Fruit fly (Drosophila melanogaster) whole organism, wandering third instar larva: Measurements from ENCODE around the gene CG45101.

Experiments
- CG32264 ChIP-seq: fragments of 200-800 bp; sonication (Bioruptor generic); optimal IDR thresholded peaks from 2 replicates; lab custom pipeline; 2016; ENCODE audit warnings: missing biosample characterization, missing genetic modification characterization
- CG9705 ChIP-seq: fragments of 200-800 bp; sonication (Bioruptor generic); optimal IDR thresholded peaks from 2 replicates; lab custom pipeline; 2018; ENCODE audit warnings: missing biosample characterization, mild to moderate bottlenecking, missing genetic modification characterization
- CrebA ChIP-seq: fragments of 200-800 bp; sonication (Bioruptor generic); optimal IDR thresholded peaks from 2 replicates; lab custom pipeline; 2016; ENCODE audit warnings: missing biosample characterization, mild to moderate bottlenecking, missing genetic modification characterization, borderline replicate concordance
- Dfd ChIP-seq: fragments of >200 bp; optimal IDR thresholded peaks from 2 replicates; lab custom pipeline; 2017; ENCODE audit warnings: missing biosample characterization, missing genetic modification characterization
- GATAd ChIP-seq: sonication (Bioruptor generic); optimal IDR thresholded peaks from 2 replicates; lab custom pipeline; 2016; ENCODE audit warnings: missing biosample characterization, missing genetic modification characterization
- HLH106 ChIP-seq: fragments of 200-800 bp; optimal IDR thresholded peaks from 3 replicates; lab custom pipeline; 2019; ENCODE audit warnings: missing biosample characterization, mild to moderate bottlenecking, missing genetic modification characterization, moderate library complexity
- Hnf4 ChIP-seq: fragments of 200-800 bp; sonication (Bioruptor generic); optimal IDR thresholded peaks from 2 replicates; lab custom pipeline; 2016; ENCODE audit warnings: missing biosample characterization, mild to moderate bottlenecking, missing genetic modification characterization
- Hr78 ChIP-seq: fragments of >200 bp; optimal IDR thresholded peaks from 2 replicates; lab custom pipeline; 2017; ENCODE audit warnings: missing biosample characterization, missing genetic modification characterization
- Hr83 ChIP-seq: fragments of 200-300 bp; sonication (Bioruptor generic); optimal IDR thresholded peaks from 2 replicates; lab custom pipeline; 2016; ENCODE audit warnings: missing biosample characterization, mild to moderate bottlenecking, missing genetic modification characterization, moderate library complexity; ENCODE audit not compliant: poor library complexity, severe bottlenecking
- Jra ChIP-seq: sonication (Bioruptor generic); optimal IDR thresholded peaks from 2 replicates; lab custom pipeline; 2016; ENCODE audit warnings: missing biosample characterization, missing genetic modification characterization
- Mio ChIP-seq: sonication (Bioruptor generic); optimal IDR thresholded peaks from 2 replicates; lab custom pipeline; 2016; ENCODE audit warnings: missing biosample characterization, missing genetic modification characterization
- Myc ChIP-seq: fragments of >200 bp; optimal IDR thresholded peaks from 2 replicates; lab custom pipeline; 2017
- N ChIP-seq: fragments of >200 bp; optimal IDR thresholded peaks from 2 replicates; lab custom pipeline; 2018; ENCODE audit warnings: missing biosample characterization, missing external identifiers, missing genetic modification characterization
- OdsH ChIP-seq: fragments of 200-800 bp; sonication (Bioruptor generic); optimal IDR thresholded peaks from 2 replicates; lab custom pipeline; 2016; ENCODE audit warnings: missing biosample characterization, mild to moderate bottlenecking, missing genetic modification characterization
- Sp1 ChIP-seq: fragments of 200-800 bp; sonication (Bioruptor generic); optimal IDR thresholded peaks from 3 replicates; lab custom pipeline; 2019; ENCODE audit warnings: missing biosample characterization, mild to moderate bottlenecking, missing genetic modification characterization, moderate library complexity
- Vsx2 ChIP-seq: fragments of 200-300, 225-300 bp; sonication (Bioruptor generic); optimal IDR thresholded peaks from 2 replicates; lab custom pipeline; 2018; ENCODE audit warnings: missing biosample characterization, missing genetic modification characterization; ENCODE audit not compliant: partially characterized antibody
- br ChIP-seq: fragments of 200-800 bp; sonication (Bioruptor generic); optimal IDR thresholded peaks from 2 replicates; lab custom pipeline; 2016; ENCODE audit warnings: missing biosample characterization, missing genetic modification characterization
- brk ChIP-seq: fragments of 200-800 bp; sonication (Bioruptor generic); optimal IDR thresholded peaks from 2 replicates; lab custom pipeline; 2016; ENCODE audit warnings: missing biosample characterization, mild to moderate bottlenecking, missing genetic modification characterization
- dl ChIP-seq, 2 experiments: fragments of 175-275, 200-275 bp in 1 of 2; fragments of 200-275 bp in 1 of 2; sonication (Bioruptor generic); optimal IDR thresholded peaks; lab custom pipeline; 2018; ENCODE audit warnings: mild to moderate bottlenecking in 2 of 2, missing biosample characterization in 2 of 2, missing genetic modification characterization in 2 of 2, moderate library complexity in 2 of 2; ENCODE audit not compliant: partially characterized antibody in 2 of 2, insufficient read depth in 1 of 2
- dmrt93B ChIP-seq: fragments of 200-800 bp; sonication (Bioruptor generic); optimal IDR thresholded peaks from 2 replicates; lab custom pipeline; 2018; ENCODE audit warnings: missing biosample characterization, mild to moderate bottlenecking, missing genetic modification characterization
- dsf ChIP-seq: sonication (Bioruptor generic); optimal IDR thresholded peaks from 2 replicates; lab custom pipeline; 2016; ENCODE audit warnings: missing biosample characterization, missing genetic modification characterization, borderline replicate concordance
- ey ChIP-seq: fragments of 200-800 bp; sonication (Bioruptor generic); optimal IDR thresholded peaks from 2 replicates; lab custom pipeline; 2016; ENCODE audit warnings: missing biosample characterization, missing genetic modification characterization
- foxo ChIP-seq, 2 experiments: fragments of 200-800 bp; sonication (Bioruptor generic); optimal IDR thresholded peaks; 2 replicates in 1 of 2; 3 replicates in 1 of 2; lab custom pipeline; 2016 to 2017; ENCODE audit warnings: missing biosample characterization in 2 of 2, missing genetic modification characterization in 2 of 2
- fru ChIP-seq: fragments of 200-800 bp; sonication (Bioruptor generic); optimal IDR thresholded peaks from 3 replicates; lab custom pipeline; 2016; ENCODE audit warnings: missing biosample characterization, mild to moderate bottlenecking, missing genetic modification characterization
- h ChIP-seq: fragments of 200-800 bp; sonication (Bioruptor generic); optimal IDR thresholded peaks from 3 replicates; lab custom pipeline; 2016; ENCODE audit warnings: missing biosample characterization, mild to moderate bottlenecking, missing genetic modification characterization
- jim ChIP-seq: fragments of 175-275, 200-325 bp; sonication (Bioruptor generic); optimal IDR thresholded peaks from 2 replicates; lab custom pipeline; 2016; ENCODE audit warnings: missing biosample characterization, mild to moderate bottlenecking, missing genetic modification characterization
- psq ChIP-seq: fragments of 200-800 bp; sonication (Bioruptor generic); optimal IDR thresholded peaks from 3 replicates; lab custom pipeline; 2017; ENCODE audit warnings: missing biosample characterization, mild to moderate bottlenecking, missing genetic modification characterization, moderate library complexity
- rgr ChIP-seq: fragments of 200-800 bp; sonication (Bioruptor generic); optimal IDR thresholded peaks from 3 replicates; lab custom pipeline; 2016; ENCODE audit warnings: missing biosample characterization, mild to moderate bottlenecking, missing genetic modification characterization
- sage ChIP-seq: fragments of 200-800 bp; sonication (Bioruptor generic); optimal IDR thresholded peaks from 2 replicates; lab custom pipeline; 2016; ENCODE audit warnings: missing biosample characterization, mild to moderate bottlenecking, missing genetic modification characterization
- sv ChIP-seq: fragments of 200-800 bp; sonication (Bioruptor generic); optimal IDR thresholded peaks from 3 replicates; lab custom pipeline; 2016; ENCODE audit warnings: missing biosample characterization, missing genetic modification characterization
- tai ChIP-seq: sonication (Bioruptor generic); optimal IDR thresholded peaks from 2 replicates; lab custom pipeline; 2016; ENCODE audit warnings: missing biosample characterization, missing genetic modification characterization
- usp ChIP-seq: fragments of >200 bp; optimal IDR thresholded peaks from 2 replicates; lab custom pipeline; 2017; ENCODE audit warnings: missing biosample characterization, missing genetic modification characterization
- woc ChIP-seq: sonication (Bioruptor generic); optimal IDR thresholded peaks from 2 replicates; lab custom pipeline; 2016; ENCODE audit warnings: missing biosample characterization, mild to moderate bottlenecking, missing genetic modification characterization

The CG45101 gene

DNA sequence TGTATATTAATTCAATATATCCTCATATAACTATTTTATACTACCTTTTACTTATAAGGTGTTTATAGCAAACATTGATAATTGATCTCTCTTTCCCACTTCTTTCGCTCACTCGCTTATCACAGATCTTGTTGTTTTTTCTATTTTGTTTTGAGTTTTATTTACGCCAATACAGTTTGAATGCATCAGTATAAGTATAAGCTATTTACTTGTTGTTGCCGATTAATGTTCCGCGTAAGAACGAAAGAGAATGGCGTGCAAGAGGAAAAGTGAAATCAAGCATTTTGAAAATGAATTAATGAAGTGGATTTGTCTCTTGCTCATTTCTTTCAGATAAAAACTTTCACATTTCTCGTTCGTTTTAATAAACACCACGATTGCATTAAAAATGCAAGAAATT, 18.8 kb downstream of the CG45101 start:
- peak; percentile 87 for TF ChIP-seq rgr (GFP tag; lab: Kevin White, UChicago)
- peak; percentile 60 for TF ChIP-seq psq (GFP tag; lab: Kevin White, UChicago)
- TF ChIP-seq foxo (GFP tag; optimal IDR thresholded peaks at IDR 0.05; lab: Kevin White, UChicago) = no peak

DNA sequence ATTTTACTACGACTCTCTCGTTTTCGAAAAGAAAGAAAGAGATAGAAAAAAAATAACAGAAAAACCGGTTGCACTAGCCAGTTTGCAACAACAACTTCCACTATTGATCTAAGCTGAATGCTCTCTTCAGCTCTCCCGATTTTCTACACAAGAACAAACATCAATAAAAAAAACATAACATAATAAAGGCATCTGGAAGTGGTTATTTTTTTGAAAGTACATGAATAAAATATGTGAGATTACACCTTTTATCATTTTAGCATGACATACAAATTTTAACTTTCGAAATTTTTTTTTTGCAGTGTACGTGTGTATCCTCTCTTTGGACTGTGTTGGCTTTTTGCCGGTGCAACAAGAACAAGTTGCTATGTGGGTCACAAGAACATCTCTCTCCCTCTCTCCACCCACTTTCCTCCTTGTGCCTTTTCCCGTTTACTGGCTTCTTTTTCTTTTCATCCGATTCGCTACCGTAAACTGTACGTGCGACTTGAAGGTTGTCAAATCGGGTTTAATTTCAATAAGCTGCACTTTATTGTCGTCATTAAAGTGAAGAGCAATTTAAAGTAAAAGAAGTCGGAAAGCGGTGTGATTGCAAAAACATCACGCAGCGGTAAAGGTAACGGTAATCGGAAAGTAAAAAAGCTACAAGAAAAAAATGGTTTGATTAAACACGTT, 19.9 kb downstream of the CG45101 start:
- peak; percentile 49 for TF ChIP-seq woc (GFP tag; lab: Kevin White, UChicago)
- peak; percentile 74 for TF ChIP-seq br (GFP tag; lab: Kevin White, UChicago)
- peak; percentile 87 for TF ChIP-seq OdsH (GFP tag; lab: Kevin White, UChicago)
- peak; percentile 70 for TF ChIP-seq psq (GFP tag; lab: Kevin White, UChicago)
- no peak for TF ChIP-seq Mio
- TF ChIP-seq CG32264 (GFP tag; lab: Kevin White, UChicago) = peak; percentile 56
- TF ChIP-seq sv (GFP tag; lab: Kevin White, UChicago) = peak; percentile 95
- TF ChIP-seq tai (GFP tag; lab: Kevin White, UChicago) = no peak
- peak; percentile 88 for TF ChIP-seq rgr (GFP tag; lab: Kevin White, UChicago)
- peak; percentile 51 for TF ChIP-seq sage (GFP tag; lab: Kevin White, UChicago)
- no peak for TF ChIP-seq CG9705 (GFP tag; lab: Kevin White, UChicago)
- TF ChIP-seq ey = peak; percentile 89

DNA sequence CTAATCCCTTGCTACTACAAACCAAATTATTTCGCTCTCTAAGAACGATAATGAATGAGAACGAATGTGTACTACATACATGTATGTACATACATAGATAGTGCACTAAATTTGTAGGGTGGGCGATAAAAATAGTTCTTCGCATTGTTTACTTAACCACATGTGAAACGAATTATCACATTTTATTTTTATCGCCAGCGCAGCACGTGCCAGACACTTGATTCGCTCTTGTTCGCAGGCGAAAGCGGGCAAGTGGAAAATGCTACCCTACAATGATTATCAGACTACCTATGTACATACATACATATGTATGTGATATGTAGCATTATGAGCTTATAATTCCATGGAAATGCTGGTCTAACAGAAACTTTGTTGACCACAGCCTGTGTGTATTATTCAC, 21.0 kb downstream of the CG45101 start:
- TF ChIP-seq Myc (lab: Kevin White, UChicago) (no peak), Vsx2 (GFP tag; lab: Kevin White, UChicago) (no peak), Jra (GFP tag; lab: Kevin White, UChicago) (no peak), Dfd (no peak), CG9705 (GFP tag; lab: Kevin White, UChicago) (no peak), woc (GFP tag; lab: Kevin White, UChicago) (no peak), sage (GFP tag; lab: Kevin White, UChicago) (no peak), GATAd (GFP tag; lab: Kevin White, UChicago) (no peak), N (GFP tag; lab: Kevin White, UChicago) (no peak), OdsH (GFP tag; lab: Kevin White, UChicago) (no peak), br (GFP tag; lab: Kevin White, UChicago) (no peak), brk (GFP tag; lab: Kevin White, UChicago) (no peak), rgr (GFP tag; lab: Kevin White, UChicago) (no peak), tai (GFP tag; lab: Kevin White, UChicago) (no peak), Hnf4 (no peak), Mio (no peak)

DNA sequence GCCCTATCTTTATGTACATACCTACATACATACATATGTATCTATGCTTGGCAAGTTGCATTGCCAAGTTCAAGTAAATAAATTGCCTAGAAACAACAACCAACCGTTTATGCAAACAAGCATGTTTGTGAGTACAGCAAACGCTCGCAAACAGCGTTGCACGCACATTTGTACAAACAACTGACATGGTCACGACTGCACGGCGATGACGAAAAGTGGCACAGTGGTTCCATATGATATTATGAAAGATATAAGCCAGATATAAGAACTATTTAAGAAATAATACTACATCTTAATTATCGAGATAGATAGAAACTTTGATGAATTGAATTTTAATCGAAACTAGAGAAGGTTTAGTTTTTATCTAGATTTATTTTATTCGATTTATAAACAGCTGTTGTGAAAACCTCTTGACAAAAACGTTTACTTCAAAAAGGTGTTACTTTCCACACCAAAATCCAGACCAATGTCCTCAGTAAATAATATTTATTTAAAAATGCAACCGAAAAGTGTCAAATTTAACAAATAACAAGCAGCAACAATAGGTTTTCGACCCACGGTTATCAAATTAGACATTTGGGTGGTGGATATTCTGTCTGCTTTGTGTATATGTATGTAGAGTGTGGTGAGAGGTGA, 25.1 kb downstream of the CG45101 start:
- peak; percentile 76 for TF ChIP-seq Sp1 (GFP tag; lab: Kevin White, UChicago)
- peak; percentile 81 for TF ChIP-seq h (GFP tag; lab: Kevin White, UChicago)
- peak; percentile 55 for TF ChIP-seq jim (GFP tag; lab: Kevin White, UChicago)
- peak; percentile 42 for TF ChIP-seq sage (GFP tag; lab: Kevin White, UChicago)
- TF ChIP-seq sv (GFP tag; lab: Kevin White, UChicago) = peak; percentile 90
- no peak for TF ChIP-seq CG9705 (GFP tag; lab: Kevin White, UChicago)
- peak in 1 of 2 experiments; percentile 84 for TF ChIP-seq foxo (GFP tag; optimal IDR thresholded peaks at IDR 0.05; lab: Kevin White, UChicago)
- peak; percentile 80 for TF ChIP-seq OdsH (GFP tag; lab: Kevin White, UChicago)
- peak; percentile 79 for TF ChIP-seq psq (GFP tag; lab: Kevin White, UChicago)
- TF ChIP-seq fru (GFP tag; lab: Kevin White, UChicago) = peak; percentile 72
- TF ChIP-seq Mio = no peak
- peak; percentile 70 for TF ChIP-seq br (GFP tag; lab: Kevin White, UChicago)
- TF ChIP-seq dmrt93B (GFP tag; lab: Kevin White, UChicago) = peak; percentile 6
- no peak for TF ChIP-seq usp (GFP tag; lab: Kevin White, UChicago)
- TF ChIP-seq dsf (GFP tag; lab: Kevin White, UChicago) = no peak
- TF ChIP-seq CrebA (GFP tag; lab: Kevin White, UChicago) = no peak
- peak; percentile 40 for TF ChIP-seq brk (GFP tag; lab: Kevin White, UChicago)
- TF ChIP-seq tai (GFP tag; lab: Kevin White, UChicago) = peak; percentile 78
- peak; percentile 68 for TF ChIP-seq woc (GFP tag; lab: Kevin White, UChicago)
- peak; percentile 47 for TF ChIP-seq Hnf4
- peak; percentile 74 for TF ChIP-seq ey
- peak; percentile 13 for TF ChIP-seq CG32264 (GFP tag; lab: Kevin White, UChicago)
- peak; percentile 96 for TF ChIP-seq Hr83 (GFP tag; lab: Kevin White, UChicago)
- peak; percentile 74 for TF ChIP-seq rgr (GFP tag; lab: Kevin White, UChicago)
- no peak for TF ChIP-seq dl (GFP tag; optimal IDR thresholded peaks at IDR 0.05; lab: Kevin White, UChicago; ENCODE audit: insufficient read depth in 1 of 2, partially characterized antibody in 2 of 2)
- TF ChIP-seq Hr78 (GFP tag; lab: Kevin White, UChicago) = no peak
- TF ChIP-seq GATAd (GFP tag; lab: Kevin White, UChicago) = peak; percentile 25
- TF ChIP-seq Jra (GFP tag; lab: Kevin White, UChicago) = peak; percentile 8
- TF ChIP-seq HLH106 (tag; lab: Kevin White, UChicago) = peak; percentile 54
